Fruit fly (Drosophila melanogaster) whole organism, embryonic: ENCODE results near the gene nop5.
A peak's percentile ranks its signal among the peaks of the same experiment; 100 is the strongest.

Experiments
- Ada2b ChIP-seq: fragments of 200-800 bp; sonication (Bioruptor generic); IDR thresholded peaks from 2 replicates; pipeline ENCODE4 v1.3.6; 2022; ENCODE audit warnings: missing biosample characterization, missing genetic modification characterization
- Atf6 ChIP-seq: fragments of 200-800 bp; sonication (Bioruptor generic); IDR thresholded peaks from 2 replicates; pipeline ENCODE4 v1.3.6; 2022; ENCODE audit warnings: missing biosample characterization, missing genetic modification characterization
- Bdp1 ChIP-seq: fragments of 200-800 bp; sonication (Bioruptor generic); optimal IDR thresholded peaks from 3 replicates; lab custom pipeline; 2016; ENCODE audit warnings: missing biosample characterization, missing genetic modification characterization
- CG12659 ChIP-seq: fragments of 200-800 bp; sonication (Bioruptor generic); optimal IDR thresholded peaks from 3 replicates; lab custom pipeline; 2017; ENCODE audit warnings: mild to moderate bottlenecking, missing biosample characterization, missing genetic modification reagents, missing genetic modification characterization
- CG12942 ChIP-seq: fragments of 200-800 bp; sonication (Bioruptor generic); optimal IDR thresholded peaks from 3 replicates; lab custom pipeline; 2016; ENCODE audit warnings: missing biosample characterization, missing genetic modification characterization
- CG14441 ChIP-seq: fragments of 200-800 bp; sonication (Bioruptor generic); IDR thresholded peaks from 2 replicates; pipeline ENCODE4 v1.3.6; 2022; ENCODE audit warnings: missing biosample characterization, missing genetic modification characterization
- CG14965 ChIP-seq: fragments of 200-800 bp; sonication (Bioruptor generic); optimal IDR thresholded peaks from 2 replicates; lab custom pipeline; 2016; ENCODE audit warnings: missing biosample characterization, missing genetic modification characterization, borderline replicate concordance
- CG15514 ChIP-seq: fragments of 200-800 bp; sonication (Bioruptor generic); optimal IDR thresholded peaks from 3 replicates; lab custom pipeline; 2017; ENCODE audit warnings: missing biosample characterization, missing genetic modification characterization, mild to moderate bottlenecking, moderate library complexity, missing genetic modification reagents
- CG17328 ChIP-seq: fragments of 200-800 bp; sonication (Bioruptor generic); IDR thresholded peaks from 2 replicates; pipeline ENCODE4 v1.3.6; 2022; ENCODE audit warnings: missing biosample characterization, missing genetic modification characterization
- CG1792 ChIP-seq: fragments of 200-800 bp; sonication (Bioruptor generic); optimal IDR thresholded peaks from 2 replicates; lab custom pipeline; 2016; ENCODE audit warnings: missing biosample characterization, missing genetic modification characterization
- CG18476 ChIP-seq: fragments of 200-800 bp; sonication (Bioruptor generic); optimal IDR thresholded peaks from 2 replicates; lab custom pipeline; 2016; ENCODE audit warnings: missing biosample characterization, mild to moderate bottlenecking, missing genetic modification characterization
- CG30020 ChIP-seq: fragments of 200-800 bp; optimal IDR thresholded peaks from 2 replicates; lab custom pipeline; 2019; ENCODE audit warnings: missing biosample characterization, mild to moderate bottlenecking, missing genetic modification characterization, moderate library complexity
- CG5245 ChIP-seq: fragments of 200-800 bp; sonication (Bioruptor generic); optimal IDR thresholded peaks from 3 replicates; lab custom pipeline; 2016; ENCODE audit warnings: missing biosample characterization, missing genetic modification characterization
- CG6175 ChIP-seq: fragments of 200-800 bp; sonication (Bioruptor generic); IDR thresholded peaks from 3 replicates; pipeline ENCODE4 v1.3.6; 2022; ENCODE audit warnings: missing biosample characterization, missing genetic modification characterization
- CG6854 ChIP-seq: fragments of 200-800 bp; sonication (Bioruptor generic); optimal IDR thresholded peaks from 3 replicates; lab custom pipeline; 2017; ENCODE audit warnings: missing biosample characterization, mild to moderate bottlenecking, missing genetic modification characterization
- CG7271 ChIP-seq: fragments of 200-800 bp; sonication (Bioruptor generic); optimal IDR thresholded peaks from 2 replicates; lab custom pipeline; 2018; ENCODE audit warnings: missing biosample characterization, mild to moderate bottlenecking, missing genetic modification characterization, moderate library complexity
- CG7928 ChIP-seq: fragments of 200-800 bp; sonication (Bioruptor generic); optimal IDR thresholded peaks from 2 replicates; lab custom pipeline; 2017; ENCODE audit warnings: missing biosample characterization, mild to moderate bottlenecking, missing genetic modification characterization
- CG8089 ChIP-seq: fragments of 200-800 bp; sonication (Bioruptor generic); optimal IDR thresholded peaks from 3 replicates; lab custom pipeline; 2016; ENCODE audit warnings: missing biosample characterization, missing genetic modification characterization
- CG8478 ChIP-seq: fragments of >200 bp; optimal IDR thresholded peaks from 2 replicates; lab custom pipeline; 2018
- CG8924 ChIP-seq: fragments of 200-800 bp; optimal IDR thresholded peaks from 3 replicates; lab custom pipeline; 2019; ENCODE audit warnings: missing biosample characterization, mild to moderate bottlenecking, missing genetic modification characterization, moderate library complexity
- CG9876 ChIP-seq: fragments of 200-800 bp; sonication (Bioruptor generic); optimal IDR thresholded peaks from 2 replicates; lab custom pipeline; 2016; ENCODE audit warnings: missing biosample characterization, missing genetic modification characterization
- Camta ChIP-seq: fragments of 200-800 bp; sonication (Bioruptor generic); optimal IDR thresholded peaks from 2 replicates; lab custom pipeline; 2016; ENCODE audit warnings: missing biosample characterization, missing genetic modification characterization
- D ChIP-seq, 2 experiments: fragments of 200-800 bp in 1 of 2; fragments of >200 bp in 1 of 2; sonication (Bioruptor generic) in 1 of 2; optimal IDR thresholded peaks; 2 replicates in 1 of 2; 3 replicates in 1 of 2; lab custom pipeline; 2017; ENCODE audit warnings: mild to moderate bottlenecking in 1 of 2, missing biosample characterization in 1 of 2, missing genetic modification characterization in 1 of 2, missing genetic modification reagents in 1 of 2
- D19A ChIP-seq: fragments of 200-800 bp; optimal IDR thresholded peaks from 3 replicates; lab custom pipeline; 2019; ENCODE audit warnings: missing biosample characterization, mild to moderate bottlenecking, missing genetic modification characterization, moderate library complexity
- Fer1 ChIP-seq: fragments of 200-800 bp; sonication (Bioruptor generic); optimal IDR thresholded peaks from 2 replicates; lab custom pipeline; 2017; ENCODE audit warnings: missing biosample characterization, mild to moderate bottlenecking, missing genetic modification characterization
- Hr3 ChIP-seq: fragments of 200-800 bp; sonication (Bioruptor generic); optimal IDR thresholded peaks from 3 replicates; lab custom pipeline; 2016; ENCODE audit warnings: missing biosample characterization, missing genetic modification characterization
- Hr39 ChIP-seq: fragments of >200 bp; optimal IDR thresholded peaks from 2 replicates; lab custom pipeline; 2017
- Oaz ChIP-seq: fragments of 200-800 bp; sonication (Bioruptor generic); IDR thresholded peaks from 2 replicates; pipeline ENCODE4 v1.3.6; 2022; ENCODE audit warnings: missing biosample characterization, missing genetic modification characterization
- Sin3A ChIP-seq: fragments of >200 bp; optimal IDR thresholded peaks from 2 replicates; lab custom pipeline; 2018
- Ssrp ChIP-seq: fragments of 200-800 bp; sonication (Bioruptor generic); optimal IDR thresholded peaks from 2 replicates; lab custom pipeline; 2018; ENCODE audit warnings: missing biosample characterization, mild to moderate bottlenecking, missing genetic modification characterization, moderate library complexity
- bbx ChIP-seq: fragments of 200-800 bp; sonication (Bioruptor generic); IDR thresholded peaks from 2 replicates; pipeline ENCODE4 v1.3.6; 2022; ENCODE audit warnings: missing biosample characterization, missing genetic modification characterization; ENCODE audit not compliant: partially characterized antibody
- dati ChIP-seq: fragments of 200-800 bp; sonication (Bioruptor generic); IDR thresholded peaks from 2 replicates; pipeline ENCODE4 v1.3.6; 2022; ENCODE audit warnings: missing biosample characterization, missing genetic modification characterization
- dmrt11E ChIP-seq: fragments of 200-800 bp; sonication (Bioruptor generic); optimal IDR thresholded peaks from 3 replicates; lab custom pipeline; 2018; ENCODE audit warnings: missing biosample characterization, mild to moderate bottlenecking, missing genetic modification characterization, moderate library complexity
- dpn ChIP-seq, 2 experiments: fragments of 200-800 bp; sonication (Bioruptor generic); optimal IDR thresholded peaks; 3 replicates each; lab custom pipeline; 2016; ENCODE audit warnings: missing biosample characterization in 2 of 2, missing genetic modification characterization in 2 of 2
- dysf ChIP-seq: fragments of 200-800 bp; sonication (Bioruptor generic); IDR thresholded peaks from 3 replicates; pipeline ENCODE4 v1.3.6; 2022; ENCODE audit warnings: missing biosample characterization, missing genetic modification characterization
- ewg ChIP-seq: fragments of 200-800 bp; sonication (Bioruptor generic); optimal IDR thresholded peaks from 3 replicates; lab custom pipeline; 2017; ENCODE audit warnings: mild to moderate bottlenecking, missing biosample characterization, missing genetic modification reagents, missing genetic modification characterization
- fd64A ChIP-seq: fragments of 200-800 bp; sonication (Bioruptor generic); optimal IDR thresholded peaks from 3 replicates; lab custom pipeline; 2018; ENCODE audit warnings: missing biosample characterization, mild to moderate bottlenecking, missing genetic modification characterization
- gcm ChIP-seq: fragments of 200-800 bp; sonication (Bioruptor generic); optimal IDR thresholded peaks from 2 replicates; lab custom pipeline; 2019; ENCODE audit warnings: missing biosample characterization, mild to moderate bottlenecking, missing genetic modification characterization, moderate library complexity
- grn ChIP-seq: fragments of 200-800 bp; sonication (Bioruptor generic); optimal IDR thresholded peaks from 3 replicates; lab custom pipeline; 2017; ENCODE audit warnings: missing biosample characterization, missing genetic modification characterization
- gt ChIP-seq: fragments of 200-800 bp; sonication (Bioruptor generic); IDR thresholded peaks from 2 replicates; pipeline ENCODE4 v1.3.6; 2022; ENCODE audit warnings: missing biosample characterization, missing genetic modification characterization
- her ChIP-seq: fragments of 200-800 bp; sonication (Bioruptor generic); optimal IDR thresholded peaks from 2 replicates; lab custom pipeline; 2016; ENCODE audit warnings: missing biosample characterization, missing genetic modification characterization
- hkb ChIP-seq, 2 experiments: fragments of 200-800 bp in 1 of 2; fragments of >200 bp in 1 of 2; sonication (Bioruptor generic) in 1 of 2; IDR thresholded peaks in 1 of 2; optimal IDR thresholded peaks in 1 of 2; 2 replicates each; pipeline versions ENCODE4 v1.3.6 to Lab custom; 2017 to 2022; ENCODE audit warnings: missing biosample characterization in 1 of 2, missing genetic modification characterization in 1 of 2
- jumu ChIP-seq: fragments of 200-800 bp; sonication (Bioruptor generic); optimal IDR thresholded peaks from 3 replicates; lab custom pipeline; 2016; ENCODE audit warnings: missing biosample characterization, missing genetic modification characterization
- ken ChIP-seq: fragments of 200-800 bp; sonication (Bioruptor generic); IDR thresholded peaks from 3 replicates; pipeline ENCODE4 v1.3.6; 2022; ENCODE audit warnings: missing biosample characterization, missing genetic modification characterization
- kni ChIP-seq: fragments of 200-800 bp; sonication (Bioruptor generic); optimal IDR thresholded peaks from 3 replicates; lab custom pipeline; 2017; ENCODE audit warnings: mild to moderate bottlenecking, missing biosample characterization, missing genetic modification reagents, missing genetic modification characterization
- pum ChIP-seq: fragments of 200-800 bp; sonication (Bioruptor generic); optimal IDR thresholded peaks from 2 replicates; lab custom pipeline; 2016; ENCODE audit warnings: missing biosample characterization, missing genetic modification characterization
- repo ChIP-seq: fragments of 200-800 bp; sonication (Bioruptor generic); optimal IDR thresholded peaks from 2 replicates; lab custom pipeline; 2016; ENCODE audit warnings: missing biosample characterization, missing genetic modification characterization
- row ChIP-seq: fragments of 200-800 bp; sonication (Bioruptor generic); IDR thresholded peaks from 3 replicates; pipeline ENCODE4 v1.3.6; 2022; ENCODE audit warnings: missing biosample characterization, missing genetic modification characterization
- schlank ChIP-seq: fragments of 200-800 bp; sonication (Bioruptor generic); optimal IDR thresholded peaks from 2 replicates; lab custom pipeline; 2018; ENCODE audit warnings: missing biosample characterization, mild to moderate bottlenecking, missing genetic modification characterization
- sens ChIP-seq: fragments of 200-800 bp; sonication (Bioruptor generic); peaks from one replicate; lab custom pipeline; 2016; ENCODE audit warnings: missing biosample characterization, missing genetic modification characterization
- sens-2 ChIP-seq: fragments of 200-800 bp; sonication (Bioruptor generic); IDR thresholded peaks from 2 replicates; pipeline ENCODE4 v1.3.6; 2022; ENCODE audit warnings: missing biosample characterization, missing genetic modification characterization
- ttk ChIP-seq: fragments of 200-800 bp; sonication (Bioruptor generic); IDR thresholded peaks from 2 replicates; pipeline ENCODE4 v2.1.2; 2022; ENCODE audit warnings: missing biosample characterization, missing genetic modification characterization

nop5 gene

DNA sequence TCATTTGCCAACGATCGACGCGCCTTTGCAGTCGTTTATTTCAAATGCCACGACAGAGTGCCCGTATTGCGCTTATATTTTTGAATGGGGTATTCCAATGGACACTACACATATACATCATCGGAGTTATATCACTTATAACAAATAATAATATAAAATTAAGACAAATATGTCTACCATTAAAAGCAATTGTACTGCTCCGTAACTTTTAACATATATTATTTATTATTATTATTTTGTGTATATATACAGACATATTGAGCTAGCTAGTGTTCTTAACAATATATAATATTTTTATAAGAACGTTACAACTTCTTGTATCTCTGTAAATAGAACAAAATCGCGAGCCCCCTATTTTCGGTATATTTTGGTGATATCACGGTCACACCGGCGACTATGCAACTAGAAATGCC lies 45.5 kb upstream of the nop5 start, which contains the start of the genes sip2 and Coprox (continued):
- TF ChIP-seq her (no peak), dysf (GFP tag; lab: Robert Waterston, UW) (peak; percentile 65), CG7928 (no peak), ewg (GFP tag; lab: Kevin White, UChicago) (peak; percentile 27), kni (GFP tag; lab: Kevin White, UChicago) (peak; percentile 30), dati (GFP tag; lab: Robert Waterston, UW) (no peak), Bdp1 (no peak), Atf6 (GFP tag; lab: Robert Waterston, UW) (peak; percentile 52; the same call in 1 of the 2 replicates), bbx (no peak), row (GFP tag; lab: Robert Waterston, UW) (peak; percentile 84), CG15514 (GFP tag; lab: Kevin White, UChicago) (peak; percentile 72), CG7271 (tag; lab: Kevin White, UChicago) (peak; percentile 62), CG17328 (0 out of 2 replicates have a peak, but pooled peaks have one; percentile 24), dmrt11E (tag; lab: Kevin White, UChicago) (peak; percentile 77), Sin3A (lab: Kevin White, UChicago) (no peak), Hr39 (lab: Kevin White, UChicago) (no peak), sens-2 (GFP tag; lab: Robert Waterston, UW) (no peak), CG8089 (GFP tag; lab: Kevin White, UChicago) (no peak), pum (GFP tag; lab: Kevin White, UChicago) (no peak), CG1792 (no peak), jumu (GFP tag; lab: Kevin White, UChicago) (no peak), CG14441 (0 out of 2 replicates have a peak, but pooled peaks have one; percentile 46), Camta (no peak), Ada2b (GFP tag; lab: Robert Waterston, UW) (no peak; the same call in 1 of the 2 replicates), dpn (GFP tag; optimal IDR thresholded peaks at IDR 0.05; lab: Kevin White, UChicago) (peak in 1 of 2 experiments; percentile 71), grn (GFP tag; lab: Kevin White, UChicago) (no peak), Fer1 (GFP tag; lab: Kevin White, UChicago) (peak; percentile 68), CG14965 (no peak), Hr3 (GFP tag; lab: Kevin White, UChicago) (peak; percentile 74), Ssrp (tag; lab: Kevin White, UChicago) (peak; percentile 73), repo (GFP tag; lab: Kevin White, UChicago) (no peak), CG5245 (GFP tag; lab: Kevin White, UChicago) (no peak), CG9876 (GFP tag; lab: Kevin White, UChicago) (no peak), CG12659 (peak; percentile 75), CG30020 (tag; lab: Kevin White, UChicago) (peak; percentile 93), CG8924 (tag; lab: Kevin White, UChicago) (peak; percentile 86), CG12942 (GFP tag; lab: Kevin White, UChicago) (peak; percentile 50), CG6175 (GFP tag; lab: Robert Waterston, UW) (no peak), schlank (no peak), D19A (peak; percentile 37), ttk (GFP tag; lab: Robert Waterston, UW) (0 out of 2 replicates have a peak, but pooled peaks have one; percentile 25), gcm (peak; percentile 75), gt (GFP tag; lab: Robert Waterston, UW) (no peak), D (optimal IDR thresholded peaks at IDR 0.05; lab: Kevin White, UChicago) (no peak), D (GFP tag; optimal IDR thresholded peaks at IDR 0.05; lab: Kevin White, UChicago) (no peak), CG18476 (GFP tag; lab: Kevin White, UChicago) (no peak), ken (no peak), sens (GFP tag; lab: Kevin White, UChicago) (peak; percentile 62), CG8478 (no peak), hkb (optimal IDR thresholded peaks at IDR 0.05; lab: Kevin White, UChicago) (no peak), hkb (GFP tag; IDR thresholded peaks at IDR 0.05; lab: Robert Waterston, UW) (peak; percentile 45; the same call in 1 of the 2 replicates), Oaz (GFP tag; lab: Robert Waterston, UW) (no peak), fd64A (no peak), CG6854 (GFP tag; lab: Kevin White, UChicago) (no peak)
